Worm (Caenorhabditis elegans): ENCODE data around the gene ttr-32.

ttr-32 gene

DNA sequence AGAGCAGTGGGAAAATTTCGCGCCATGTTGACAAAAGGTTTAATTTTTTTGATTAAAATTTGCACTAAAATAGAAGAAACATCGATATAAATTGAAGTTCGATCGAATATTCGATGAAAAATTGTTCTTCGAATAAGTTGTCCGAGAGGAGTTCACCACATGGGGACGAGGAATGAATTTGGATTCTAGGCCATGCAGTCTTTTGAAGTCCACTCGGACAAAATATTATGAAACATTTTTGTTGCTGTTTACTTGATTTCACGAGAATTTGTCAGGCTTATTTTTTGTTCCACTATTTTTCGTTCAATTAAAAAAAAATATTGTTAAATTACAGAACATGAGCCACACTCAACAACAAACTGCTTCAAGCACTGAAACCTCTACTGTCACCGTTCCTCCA is 45.5 kb upstream of the ttr-32 start, which contains the start of the genes cux-7 and C07H6.2 (continued):
- peak; percentile 99 for TF ChIP-seq tbx-2 (tag; optimal IDR thresholded peaks at IDR 0.05)

DNA sequence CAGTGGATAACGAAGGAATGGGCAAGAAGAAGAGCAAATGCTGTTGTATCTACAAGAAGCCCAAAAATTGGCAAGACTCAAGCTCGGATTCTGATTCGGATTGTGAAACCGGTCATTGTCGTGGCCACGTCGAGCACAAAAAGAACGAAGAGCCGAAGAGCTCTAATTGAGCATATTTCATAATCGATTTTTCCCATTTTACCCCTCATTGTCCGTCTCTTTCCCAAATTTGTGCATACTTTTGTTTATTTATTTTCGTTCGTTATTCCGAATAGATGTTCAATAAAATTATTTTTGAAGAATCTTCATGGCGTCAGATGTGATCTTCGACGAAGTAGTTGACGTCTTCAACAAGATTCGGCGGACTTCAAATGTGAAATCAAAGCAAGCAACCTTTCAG is 45.0 kb upstream of the ttr-32 start, which contains the start of gene lig-4:
lig-4 (plus strand) TSS at position 301 of the 400 bp plus-strand sequence.
- no peak for TF ChIP-seq nhr-85 (tag)
- no peak for TF ChIP-seq nhr-28 (tag; optimal IDR thresholded peaks at IDR 0.05)
- TF ChIP-seq nhr-237 (tag; optimal IDR thresholded peaks at IDR 0.05) = no peak
- TF ChIP-seq unc-30 (tag; optimal IDR thresholded peaks at IDR 0.05) = no peak
- no peak for TF ChIP-seq rnt-1 (tag; optimal IDR thresholded peaks at IDR 0.05)

DNA sequence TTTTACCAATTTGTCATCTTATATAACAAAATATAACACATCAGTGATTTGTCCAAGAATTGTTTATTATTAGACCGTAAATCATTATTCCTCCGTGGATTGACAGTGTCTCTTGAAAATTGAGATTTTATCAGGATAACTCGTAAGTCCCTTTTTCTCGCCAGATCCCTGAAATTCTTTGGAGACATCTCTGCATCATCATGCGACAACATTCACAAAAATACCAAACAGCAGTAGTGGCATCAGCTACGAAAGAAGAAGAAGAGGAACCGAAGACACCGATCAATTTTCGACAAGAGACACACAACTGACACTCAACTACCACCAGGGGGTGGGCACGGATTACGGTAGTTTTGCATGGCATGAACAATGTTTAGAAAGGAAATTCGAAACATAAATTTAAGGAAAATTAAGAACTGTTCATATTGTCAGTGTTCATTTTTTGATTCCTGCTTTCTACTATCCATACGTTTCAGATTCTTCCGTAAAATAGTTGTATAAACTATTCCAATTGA is 41.3 kb upstream of the ttr-32 start:
- TF ChIP-seq zag-1 (tag; optimal IDR thresholded peaks at IDR 0.05) = no peak
- no peak for TF ChIP-seq efl-3 (GFP tag; optimal IDR thresholded peaks at IDR 0.05)
- peak; percentile 16 for TF ChIP-seq unc-130 (tag; optimal IDR thresholded peaks at IDR 0.05)
- no peak for TF ChIP-seq fkh-8 (tag; optimal IDR thresholded peaks at IDR 0.05)
- peak; percentile 41 for TF ChIP-seq nhr-71 (tag; optimal IDR thresholded peaks at IDR 0.05)
- peak; percentile 15 for TF ChIP-seq snu-23 (GFP tag; optimal IDR thresholded peaks at IDR 0.05)
- peak; percentile 47 to 92 for TF ChIP-seq lsy-2 (tag; optimal IDR thresholded peaks at IDR 0.05)
- peak; percentile 39 for TF ChIP-seq lin-14 (GFP tag; optimal IDR thresholded peaks at IDR 0.05)
- peak; percentile 69 for TF ChIP-seq nhr-85 (tag)
- peak; percentile 49 for TF ChIP-seq rnt-1 (tag; optimal IDR thresholded peaks at IDR 0.05)
- no peak for TF ChIP-seq C34B4.2 (tag; optimal IDR thresholded peaks at IDR 0.05)
- no peak for TF ChIP-seq ceh-8 (GFP tag; optimal IDR thresholded peaks at IDR 0.05)

DNA sequence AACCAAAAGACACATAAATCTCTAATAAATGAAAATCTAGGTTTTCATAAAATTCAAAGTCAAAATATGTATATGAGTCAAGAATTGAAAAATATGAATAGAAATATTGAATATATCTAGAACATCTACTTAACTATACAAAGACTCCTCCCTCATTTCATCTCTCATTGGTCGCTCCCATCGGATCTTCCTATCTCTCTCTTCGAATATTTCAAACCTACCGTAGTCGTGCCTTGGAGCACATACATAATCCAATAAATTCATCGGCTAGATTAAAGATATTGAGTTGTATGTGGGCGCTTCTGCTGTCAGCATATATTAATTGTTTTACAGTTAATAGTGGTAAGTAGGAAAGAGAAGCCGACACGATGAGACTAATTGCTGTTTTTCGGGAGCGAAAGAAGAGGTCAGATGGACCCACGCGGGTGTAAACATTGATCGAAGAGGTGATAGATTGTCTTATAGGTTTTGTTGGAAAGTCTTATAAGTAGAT is 39.2 kb upstream of the ttr-32 start:
- no peak for TF ChIP-seq C16A3.4 (tag; optimal IDR thresholded peaks at IDR 0.05)
- no peak for TF ChIP-seq ceh-88 (GFP tag; IDR thresholded peaks at IDR 0.05)
- no peak for TF ChIP-seq nhr-84 (tag; optimal IDR thresholded peaks at IDR 0.05)
- TF ChIP-seq lsy-2 (tag; optimal IDR thresholded peaks at IDR 0.05) = peak in 1 of 2 experiments; percentile 61
- no peak for TF ChIP-seq lin-14 (GFP tag; optimal IDR thresholded peaks at IDR 0.05)
- no peak for TF ChIP-seq pag-3 (tag; optimal IDR thresholded peaks at IDR 0.05; ENCODE audit: borderline replicate concordance, insufficient read depth)
- no peak for TF ChIP-seq tlp-1 (tag; optimal IDR thresholded peaks at IDR 0.05)
- no peak for TF ChIP-seq fkh-10 (GFP tag; optimal IDR thresholded peaks at IDR 0.05)
- TF ChIP-seq egl-13 (tag; optimal IDR thresholded peaks at IDR 0.05) = no peak
- TF ChIP-seq C04F5.9 (tag; optimal IDR thresholded peaks at IDR 0.05) = no peak
- TF ChIP-seq rnt-1 (tag; optimal IDR thresholded peaks at IDR 0.05) = peak; percentile 15
- no peak for TF ChIP-seq grh-1 (GFP tag; IDR thresholded peaks at IDR 0.05)
- TF ChIP-seq aly-2 (tag; optimal IDR thresholded peaks at IDR 0.05) = no peak
- TF ChIP-seq aha-1 (tag; optimal IDR thresholded peaks at IDR 0.05) = no peak
- TF ChIP-seq sup-37 (GFP tag; optimal IDR thresholded peaks at IDR 0.05) = no peak
- no peak for TF ChIP-seq vab-15 (tag; optimal IDR thresholded peaks at IDR 0.05)
- no peak for TF ChIP-seq nhr-76 (tag; optimal IDR thresholded peaks at IDR 0.05)
- peak; percentile 33 for TF ChIP-seq nhr-85 (tag)
- TF ChIP-seq ama-1 (optimal IDR thresholded peaks at IDR 0.05) = no peak
- no peak for TF ChIP-seq alr-1 (tag; optimal IDR thresholded peaks at IDR 0.05; ENCODE audit: borderline replicate concordance)
- TF ChIP-seq blmp-1 (tag; optimal IDR thresholded peaks at IDR 0.05) = peak; percentile 10
- TF ChIP-seq dsc-1 (tag; optimal IDR thresholded peaks at IDR 0.05) = no peak
- TF ChIP-seq egl-27 (tag; optimal IDR thresholded peaks at IDR 0.05) = no peak
- TF ChIP-seq nhr-20 (tag; optimal IDR thresholded peaks at IDR 0.05) = no peak
- no peak for TF ChIP-seq snpc-4 (tag; optimal IDR thresholded peaks at IDR 0.05)
- TF ChIP-seq zag-1 (tag; optimal IDR thresholded peaks at IDR 0.05) = no peak
- no peak for TF ChIP-seq fkh-4 (tag; optimal IDR thresholded peaks at IDR 0.05; ENCODE audit: borderline replicate concordance)
- no peak for TF ChIP-seq nhr-90 (tag; optimal IDR thresholded peaks at IDR 0.05; ENCODE audit: poor library complexity)
- no peak for TF ChIP-seq lir-3 (tag; optimal IDR thresholded peaks at IDR 0.05; ENCODE audit: poor library complexity)
- TF ChIP-seq unc-98 (GFP tag; IDR thresholded peaks at IDR 0.05) = no peak
- no peak for TF ChIP-seq mdl-1 (tag; optimal IDR thresholded peaks at IDR 0.05)
- no peak for TF ChIP-seq nhr-71 (tag; optimal IDR thresholded peaks at IDR 0.05)

All from whole organism, L1 larva.